Worm (Caenorhabditis elegans): ENCODE results near the gene C25A8.2.

Gene C25A8.2

DNA sequence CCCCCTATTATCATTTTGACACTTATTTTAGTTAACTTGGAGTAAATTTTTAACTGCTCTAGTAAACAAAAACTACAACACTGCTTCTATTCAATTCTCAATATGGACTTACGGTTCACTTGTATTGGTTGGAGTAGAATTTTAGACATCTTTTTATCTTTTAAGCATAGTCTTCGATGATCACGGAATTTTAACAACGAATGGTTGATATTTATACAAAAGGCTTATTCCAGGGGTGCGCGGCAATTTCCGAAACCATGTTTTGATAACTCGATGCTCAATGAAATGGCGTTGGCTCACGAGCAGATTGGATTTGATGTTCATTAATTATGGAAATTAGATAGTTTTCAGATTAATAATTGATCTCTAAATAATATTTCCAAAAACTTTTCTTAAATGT lies 33.8 kb downstream of the C25A8.2 start:
- no peak for TF ChIP-seq dmd-4 (tag; optimal IDR thresholded peaks at IDR 0.05; ENCODE audit: borderline replicate concordance)
- no peak for TF ChIP-seq pha-4 (tag; optimal IDR thresholded peaks at IDR 0.05)
- no peak for TF ChIP-seq lin-11 (tag; optimal IDR thresholded peaks at IDR 0.05)
- TF ChIP-seq ceh-34 (tag; optimal IDR thresholded peaks at IDR 0.05): no peak
- TF ChIP-seq ceh-2 (tag; optimal IDR thresholded peaks at IDR 0.05): no peak
- no peak for TF ChIP-seq pha-2 (tag; optimal IDR thresholded peaks at IDR 0.05)
- TF ChIP-seq ceh-45 (GFP tag; IDR thresholded peaks at IDR 0.05): no peak
- TF ChIP-seq sdc-2 (tag; optimal IDR thresholded peaks at IDR 0.05): no peak
- TF ChIP-seq gmeb-2 (tag; optimal IDR thresholded peaks at IDR 0.05): no peak
- TF ChIP-seq ahr-1 (tag; optimal IDR thresholded peaks at IDR 0.05): no peak
- TF ChIP-seq rnt-1 (tag; optimal IDR thresholded peaks at IDR 0.05): no peak
- TF ChIP-seq che-1 (tag; optimal IDR thresholded peaks at IDR 0.05): no peak
- TF ChIP-seq pax-1 (tag; optimal IDR thresholded peaks at IDR 0.05): no peak
- TF ChIP-seq ref-2 (tag; optimal IDR thresholded peaks at IDR 0.05): no peak
- TF ChIP-seq fax-1 (tag; optimal IDR thresholded peaks at IDR 0.05): no peak
- TF ChIP-seq K02D7.2 (tag; optimal IDR thresholded peaks at IDR 0.05): no peak
- TF ChIP-seq ttx-3 (tag; optimal IDR thresholded peaks at IDR 0.05): no peak
- TF ChIP-seq pag-3 (tag; optimal IDR thresholded peaks at IDR 0.05; ENCODE audit: borderline replicate concordance): no peak
- TF ChIP-seq sox-2 (GFP tag; IDR thresholded peaks at IDR 0.05): no peak
- no peak for TF ChIP-seq ceh-48 (tag; optimal IDR thresholded peaks at IDR 0.05)

- TF ChIP-seq pax-1 (tag; optimal IDR thresholded peaks at IDR 0.05): no peak
- no peak for TF ChIP-seq fax-1 (tag; optimal IDR thresholded peaks at IDR 0.05)
- TF ChIP-seq dmd-4 (tag; optimal IDR thresholded peaks at IDR 0.05; ENCODE audit: borderline replicate concordance): no peak
- TF ChIP-seq ahr-1 (tag; optimal IDR thresholded peaks at IDR 0.05): no peak
- TF ChIP-seq gmeb-2 (tag; optimal IDR thresholded peaks at IDR 0.05): no peak
- TF ChIP-seq nfya-1 (tag; optimal IDR thresholded peaks at IDR 0.05): peak; percentile 32
- TF ChIP-seq ref-2 (tag; optimal IDR thresholded peaks at IDR 0.05): no peak
- TF ChIP-seq dve-1 (tag; optimal IDR thresholded peaks at IDR 0.05): no peak
- TF ChIP-seq unc-86 (tag; optimal IDR thresholded peaks at IDR 0.05): no peak
- TF ChIP-seq ets-4 (tag; optimal IDR thresholded peaks at IDR 0.05): no peak
- no peak for TF ChIP-seq fkh-6 (tag; optimal IDR thresholded peaks at IDR 0.05)
- TF ChIP-seq ceh-48 (tag; optimal IDR thresholded peaks at IDR 0.05): no peak
- TF ChIP-seq K02D7.2 (tag; optimal IDR thresholded peaks at IDR 0.05): no peak
- TF ChIP-seq T23F11.4 (GFP tag; optimal IDR thresholded peaks at IDR 0.05): no peak
- no peak for TF ChIP-seq sox-2 (GFP tag; IDR thresholded peaks at IDR 0.05)
- TF ChIP-seq unc-42 (tag; optimal IDR thresholded peaks at IDR 0.05): peak; percentile 8
- TF ChIP-seq ceh-24 (tag; optimal IDR thresholded peaks at IDR 0.05): no peak
Observed at ce11 chrIV:7044552-7045139, 35.0 kb downstream of the C25A8.2 start, which contains the start of gene tin-9.1. TSS of gene tin-9.1 (minus strand) at chrIV:7044602.

ce11 chrIV:7045362-7045936 lies 35.8 kb downstream of the C25A8.2 start:
- peak; percentile 19 for TF ChIP-seq elt-2 (tag; optimal IDR thresholded peaks at IDR 0.05)
- TF ChIP-seq pha-2 (tag; optimal IDR thresholded peaks at IDR 0.05): no peak

DNA sequence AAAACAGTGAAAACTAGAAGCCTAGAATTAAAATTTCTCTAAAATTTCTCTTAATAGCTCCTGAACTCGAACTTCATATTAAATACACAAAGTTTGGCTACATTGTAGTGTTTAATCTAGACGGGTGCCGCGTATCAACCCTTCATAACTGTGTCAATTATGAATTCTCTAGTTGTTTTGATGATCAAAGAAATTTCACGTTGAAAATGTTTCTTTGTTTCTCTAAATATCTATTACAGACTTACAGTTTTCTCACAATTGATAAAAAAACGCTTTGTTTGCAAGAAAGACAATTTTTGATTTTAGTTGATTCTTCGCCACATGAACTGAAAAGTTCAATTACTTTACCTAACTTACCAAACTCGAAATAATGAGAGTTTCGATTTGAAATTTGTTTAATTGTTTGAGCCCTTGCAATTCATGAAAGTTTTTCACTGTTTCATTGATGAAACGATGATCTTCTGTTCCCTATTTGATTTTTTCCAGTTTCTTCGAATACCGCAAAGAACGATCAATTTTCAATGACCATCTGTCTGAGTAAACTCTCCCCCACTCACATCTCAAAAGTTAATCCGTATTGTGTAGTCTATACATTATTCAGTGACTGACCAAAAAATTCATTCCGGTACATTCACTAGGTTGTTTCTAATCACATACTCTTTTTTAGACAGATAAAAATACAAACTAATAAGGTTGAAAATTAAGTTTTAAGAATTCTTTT lies 37.2 kb downstream of the C25A8.2 start:
- TF ChIP-seq unc-55 (GFP tag; optimal IDR thresholded peaks at IDR 0.05): no peak
- TF ChIP-seq T23F11.4 (GFP tag; optimal IDR thresholded peaks at IDR 0.05): no peak

DNA sequence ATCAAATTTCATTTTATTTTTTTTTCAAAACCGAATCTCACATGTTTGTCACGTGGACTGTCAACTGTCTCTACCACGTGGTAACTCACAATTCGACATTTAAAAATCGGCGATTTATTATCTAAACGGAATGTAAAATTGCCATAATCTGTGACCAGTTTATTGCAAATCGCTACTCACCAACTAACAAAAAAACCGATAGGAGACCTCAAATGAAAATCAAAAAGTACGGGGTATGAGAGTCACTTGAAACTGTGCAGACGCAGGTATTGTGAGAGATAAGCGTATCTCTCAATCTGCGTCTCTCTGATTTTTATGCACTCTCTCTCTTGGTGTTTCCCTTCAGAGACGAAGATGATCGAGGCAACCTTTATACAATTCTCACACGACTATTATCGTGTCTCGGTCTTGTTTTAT lies 38.1 kb downstream of the C25A8.2 start:
- TF ChIP-seq fkh-6 (tag; optimal IDR thresholded peaks at IDR 0.05): no peak
- peak; percentile 27 for TF ChIP-seq dve-1 (tag; optimal IDR thresholded peaks at IDR 0.05)
- peak; percentile 62 for TF ChIP-seq elt-2 (tag; optimal IDR thresholded peaks at IDR 0.05)
- TF ChIP-seq nfya-1 (tag; optimal IDR thresholded peaks at IDR 0.05): no peak
- peak; percentile 1 for TF ChIP-seq ceh-18 (tag; optimal IDR thresholded peaks at IDR 0.05)
- peak; percentile 30 for TF ChIP-seq pqm-1 (tag; optimal IDR thresholded peaks at IDR 0.05)
- peak; percentile 13 for TF ChIP-seq unc-55 (GFP tag; optimal IDR thresholded peaks at IDR 0.05)

Data from whole organism, late embryonic.